Worm (Caenorhabditis elegans) whole organism, young adult: Measurements from ENCODE around the gene F17C11.22.

ENCODE experiments used
- ZK185.1 ChIP-seq: sonication (generic microtip); optimal IDR thresholded peaks from 2 replicates; lab custom pipeline; 2016; ENCODE audit warnings: mild to moderate bottlenecking, missing genetic modification characterization, missing compliant biosample characterization; ENCODE audit not compliant: poor library complexity, severe bottlenecking
- ceh-40 ChIP-seq: fragments of 200-800 bp; sonication (Bioruptor generic); IDR thresholded peaks from 2 replicates; pipeline ENCODE4 v1.3.6; 2022; ENCODE audit warnings: missing genetic modification characterization, missing compliant biosample characterization
- chd-7 ChIP-seq: sonication (generic microtip); optimal IDR thresholded peaks from 2 replicates; lab custom pipeline; 2016; ENCODE audit warnings: mild to moderate bottlenecking, missing genetic modification characterization, moderate library complexity, missing compliant biosample characterization
- egl-18 ChIP-seq: fragments of 200-800 bp; sonication (Bioruptor generic); IDR thresholded peaks from 2 replicates; pipeline ENCODE4 v1.3.6; 2022; ENCODE audit warnings: missing genetic modification reagents, missing genetic modification characterization, missing compliant biosample characterization
- fkh-3 ChIP-seq: sonication (generic microtip); optimal IDR thresholded peaks from 2 replicates; lab custom pipeline; 2016; ENCODE audit warnings: mild to moderate bottlenecking, missing genetic modification characterization, missing compliant biosample characterization
- nfya-1 ChIP-seq: sonication (generic microtip); optimal IDR thresholded peaks from 2 replicates; lab custom pipeline; 2017; ENCODE audit warnings: antibody characterized with exemption, missing compliant biosample characterization, missing genetic modification characterization, borderline replicate concordance; ENCODE audit not compliant: insufficient read depth

DNA sequence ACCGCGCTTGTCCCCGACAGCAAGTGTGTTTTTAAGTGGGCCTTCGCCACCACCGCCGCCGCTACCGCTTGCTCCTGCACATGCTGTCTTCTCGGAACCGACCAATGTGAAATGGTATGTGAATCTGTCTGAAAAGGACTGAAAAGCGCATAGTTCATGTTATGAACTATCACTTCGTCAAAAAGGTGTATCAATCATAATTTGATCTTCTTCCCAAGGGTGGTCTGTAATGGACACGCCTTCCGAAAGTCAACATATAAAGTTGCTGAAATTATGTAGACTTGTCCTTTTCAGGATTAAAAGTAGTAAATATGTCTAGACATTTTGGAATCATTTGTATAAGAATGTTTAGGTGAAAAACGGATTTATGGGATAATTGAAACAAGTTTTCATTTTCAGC, 27.8 kb downstream of the F17C11.22 start, which contains the start of gene zip-9:
- no peak for TF ChIP-seq egl-18
- TF ChIP-seq ZK185.1, result no peak
- TF ChIP-seq ceh-40, result no peak
- no peak for TF ChIP-seq chd-7 (tag; lab: Kevin White, UChicago)
- TF ChIP-seq fkh-3 (tag; lab: Kevin White, UChicago), result no peak
- no peak for TF ChIP-seq nfya-1 (tag; lab: Kevin White, UChicago)
